Worm (Caenorhabditis elegans): ENCODE results near the gene C33E10.1.
"Not testable (repeated sequence)": the region's sequence is repeated elsewhere in the genome, so short reads cannot be mapped to it uniquely, and the experiment has no call there.

The C33E10.1 gene

DNA sequence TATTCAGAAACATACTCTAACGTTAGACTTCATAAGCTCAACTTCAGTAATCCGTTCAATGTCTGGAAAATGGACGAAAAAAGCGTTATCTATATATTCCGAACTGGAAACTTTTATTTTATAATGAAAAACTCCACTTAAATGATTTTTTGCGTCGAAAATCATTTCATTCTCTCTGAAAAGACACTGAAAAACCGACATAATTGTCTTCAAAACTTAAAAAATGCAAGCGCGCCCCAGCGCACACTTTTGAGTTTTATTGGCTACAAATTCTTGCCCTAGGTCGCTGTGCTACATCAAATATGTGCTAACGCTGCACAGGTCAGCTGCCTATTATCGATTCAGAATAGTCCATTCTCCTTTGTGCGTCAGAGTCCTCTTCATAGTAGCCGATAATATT, at the start of gene C33E10.1:
TSS of gene C33E10.1 (plus strand) at position 301 of the 400 bp plus-strand sequence.
- TF ChIP-seq unc-62 (GFP tag; optimal IDR thresholded peaks at IDR 0.05): not testable (repeated sequence)

DNA sequence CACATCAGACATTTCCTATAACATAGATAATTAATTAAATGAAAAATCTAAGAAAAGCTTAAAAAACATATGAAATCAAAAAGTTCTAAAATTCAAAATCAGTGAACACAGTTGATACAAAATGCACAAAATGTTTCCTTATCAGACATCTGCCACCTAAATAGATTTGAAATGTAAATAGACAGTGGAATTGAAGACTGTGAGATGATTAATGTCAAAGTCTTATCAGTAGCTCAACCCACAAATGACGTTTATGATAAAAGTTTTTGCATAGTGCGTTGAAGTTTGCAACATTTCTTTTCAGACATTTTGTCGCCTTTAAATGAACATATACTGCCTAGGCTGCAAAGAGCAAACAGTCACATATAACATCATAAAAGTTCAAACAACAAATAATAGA, 48.3 kb upstream of the C33E10.1 start, which contains the start of gene Y40C7B.4:
TSS of gene Y40C7B.4 (minus strand) at position 19 of the 400 bp plus-strand sequence.
- no peak for TF ChIP-seq unc-62 (GFP tag; optimal IDR thresholded peaks at IDR 0.05)

DNA sequence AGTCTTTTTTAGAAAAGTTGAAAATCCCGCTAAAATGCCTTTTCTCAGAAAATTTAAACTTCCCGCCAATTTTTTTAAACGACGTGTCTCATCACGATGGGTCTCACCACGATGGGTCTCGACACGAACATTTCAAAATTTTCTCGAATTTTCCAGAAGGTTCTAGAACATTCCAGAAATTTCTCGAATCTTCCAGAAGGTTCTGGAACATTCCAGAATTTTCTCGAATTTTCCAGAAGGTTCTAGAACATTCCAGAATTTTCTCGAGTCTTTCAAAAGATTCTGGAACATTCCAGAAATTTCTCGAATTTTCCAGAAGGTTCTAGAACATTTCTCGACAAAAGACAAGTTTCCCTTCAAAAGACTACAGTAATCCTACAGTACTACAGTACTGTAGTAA, 16.6 kb upstream of the C33E10.1 start:
- no peak for TF ChIP-seq unc-62 (GFP tag; optimal IDR thresholded peaks at IDR 0.05)

DNA sequence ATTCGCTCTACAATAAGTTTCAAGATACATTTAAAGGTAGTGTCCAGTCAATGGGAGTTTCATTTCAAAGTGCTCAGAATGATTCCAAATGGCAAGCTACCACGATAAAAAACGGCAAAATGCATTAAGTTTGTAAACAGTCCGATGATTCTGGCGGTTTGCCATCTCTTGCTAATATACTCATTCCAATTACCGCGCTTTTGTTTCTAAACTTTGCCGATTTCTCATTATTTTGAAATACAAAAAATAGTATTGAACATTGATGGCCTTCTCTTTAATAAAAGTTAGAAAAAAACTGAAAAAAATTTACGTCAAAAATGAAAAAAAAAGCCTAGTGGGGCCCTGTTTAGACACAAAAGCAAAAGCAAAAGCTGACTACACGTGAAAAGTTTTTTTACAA, 11.0 kb upstream of the C33E10.1 start:
- TF ChIP-seq unc-62 (GFP tag; optimal IDR thresholded peaks at IDR 0.05): no peak

DNA sequence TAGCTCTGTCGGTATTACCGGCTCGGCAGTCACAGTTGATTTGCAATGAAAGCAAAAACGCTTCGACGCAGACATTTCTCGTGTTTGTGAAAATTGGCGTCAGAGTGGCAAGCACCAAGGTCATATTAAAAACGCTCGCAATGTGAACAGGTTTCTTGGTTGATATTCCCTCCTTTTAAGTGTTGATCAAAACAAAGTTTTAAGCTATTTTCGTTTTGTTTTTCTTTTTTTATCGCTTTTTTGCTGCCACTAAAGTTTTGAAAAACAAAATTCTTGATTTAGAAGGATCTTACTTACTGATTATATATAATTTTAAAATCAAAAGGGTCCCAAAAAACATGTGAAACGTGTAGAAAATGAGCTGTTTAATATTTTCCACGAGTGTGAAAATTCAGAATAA, 10.3 kb upstream of the C33E10.1 start, which contains the start of gene C33E10.8:
TSS of gene C33E10.8 (minus strand) at position 101 of the 400 bp plus-strand sequence.
- TF ChIP-seq unc-62 (GFP tag; optimal IDR thresholded peaks at IDR 0.05): no peak

DNA sequence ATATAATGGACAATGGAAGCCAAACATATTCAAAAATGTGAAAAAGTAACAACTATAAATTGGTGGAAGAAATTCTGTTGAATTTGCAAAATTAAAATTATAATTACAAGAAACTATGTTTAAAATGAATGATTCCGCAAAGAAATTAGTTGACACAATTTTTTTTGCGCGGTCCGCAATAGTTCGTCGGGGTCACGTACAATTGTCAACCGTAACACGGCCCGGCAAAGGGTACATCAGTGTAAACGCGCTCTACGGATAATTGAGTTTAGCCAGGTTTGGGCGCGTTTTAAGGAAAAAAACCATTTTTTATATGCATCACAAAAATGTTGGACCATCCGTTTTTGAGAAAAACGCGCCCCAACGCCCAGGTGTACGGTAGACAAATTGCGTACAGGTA, 7.6 kb upstream of the C33E10.1 start:
- TF ChIP-seq unc-62 (GFP tag; optimal IDR thresholded peaks at IDR 0.05): no peak

DNA sequence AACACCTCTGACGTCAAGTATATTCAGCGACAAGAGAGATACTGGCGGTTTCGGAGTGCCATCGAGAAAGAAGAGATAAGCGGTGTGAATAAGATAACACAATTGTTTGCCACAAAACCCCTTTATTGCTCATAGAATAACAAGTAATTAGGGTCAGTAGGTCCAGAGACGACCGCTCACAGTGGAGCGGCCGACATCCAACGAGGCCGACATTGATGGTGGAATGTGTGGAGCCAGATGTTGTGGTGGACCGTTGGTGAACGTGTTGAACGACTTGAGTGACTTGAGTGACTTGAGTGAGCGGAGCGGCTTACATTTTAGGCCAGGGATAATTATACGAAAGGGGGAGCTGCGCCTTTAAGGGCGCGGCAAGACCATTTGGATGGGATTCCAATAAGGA, 4.3 kb upstream of the C33E10.1 start:
- TF ChIP-seq unc-62 (GFP tag; optimal IDR thresholded peaks at IDR 0.05): no peak

DNA sequence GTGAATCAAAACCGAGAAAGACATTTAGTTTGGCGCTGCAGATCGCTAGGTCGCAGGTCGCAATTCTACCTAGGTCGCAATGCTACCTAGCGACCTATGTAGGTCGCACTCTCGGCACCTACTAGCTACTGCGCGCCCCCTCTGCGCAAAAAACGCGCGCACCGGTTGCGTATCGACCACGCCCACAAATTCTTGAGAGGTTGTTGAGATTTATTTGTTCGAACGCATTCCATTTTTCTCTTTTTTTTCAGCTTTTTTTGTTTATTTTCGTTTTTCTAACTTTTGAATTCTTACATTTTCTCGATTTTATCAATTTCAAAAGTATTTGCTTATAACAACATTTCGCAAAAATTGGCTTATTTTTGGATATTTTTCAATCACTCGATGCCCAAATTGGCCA, 3.1 kb upstream of the C33E10.1 start, which contains the start of gene C33E10.10:
TSS of gene C33E10.10 (minus strand) at position 101 of the 400 bp plus-strand sequence.
- no peak for TF ChIP-seq unc-62 (GFP tag; optimal IDR thresholded peaks at IDR 0.05)

DNA sequence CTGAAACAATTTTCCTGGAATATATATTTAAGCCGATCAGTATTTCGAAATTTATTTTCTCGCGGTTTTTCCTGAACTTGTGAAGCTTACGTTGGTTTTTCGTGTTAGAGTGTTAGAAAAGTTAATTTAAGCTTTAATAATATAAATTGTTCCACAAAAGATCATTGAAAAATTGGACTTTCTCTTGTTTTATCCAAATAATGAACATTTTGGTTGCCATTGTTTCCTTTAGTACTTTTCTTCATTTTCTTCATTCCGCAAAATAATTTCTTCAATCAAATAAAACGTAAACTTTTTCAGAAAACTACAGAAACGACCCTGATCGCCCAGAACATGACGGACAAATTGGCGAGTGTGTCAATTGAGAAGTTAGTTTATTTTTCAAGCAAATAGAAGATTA, 2.6 kb upstream of the C33E10.1 start, which contains the start of gene fbxa-120:
TSS of gene fbxa-120 (plus strand) at position 301 of the 400 bp plus-strand sequence.
- no peak for TF ChIP-seq unc-62 (GFP tag; optimal IDR thresholded peaks at IDR 0.05)

DNA sequence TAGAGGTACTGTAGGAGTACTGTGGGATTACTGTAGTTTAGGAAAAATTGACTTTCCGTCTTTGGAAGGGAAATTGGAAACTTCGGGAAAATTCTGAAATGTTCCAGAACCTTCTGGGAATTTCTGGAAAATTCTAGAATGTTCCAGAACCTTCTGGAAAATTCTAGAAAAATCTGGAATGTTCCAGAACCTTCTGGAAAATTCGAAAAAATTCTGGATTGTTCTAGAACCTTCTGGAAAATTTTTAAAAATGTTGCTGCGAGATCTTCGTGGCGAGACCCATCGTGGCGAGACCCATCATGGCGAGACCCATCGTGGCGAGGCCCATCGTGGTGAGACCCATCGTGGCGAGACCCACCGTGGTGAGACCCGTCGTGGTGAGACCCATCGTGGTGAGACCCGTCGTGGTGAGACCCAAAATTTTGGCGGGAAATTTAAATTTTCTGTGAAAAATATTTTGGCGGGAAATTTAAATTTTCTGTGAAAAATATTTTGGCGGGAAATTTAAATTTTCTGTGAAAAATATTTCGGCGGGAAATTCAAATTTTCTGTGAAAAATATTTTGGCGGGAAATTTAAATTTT, 5.8 kb downstream of the C33E10.1 start, which contains the start of gene C53C11.4:
TSS of gene C53C11.4 (plus strand) at position 179 of the 583 bp plus-strand sequence.
- not testable (repeated sequence) for TF ChIP-seq unc-62 (GFP tag; optimal IDR thresholded peaks at IDR 0.05)

DNA sequence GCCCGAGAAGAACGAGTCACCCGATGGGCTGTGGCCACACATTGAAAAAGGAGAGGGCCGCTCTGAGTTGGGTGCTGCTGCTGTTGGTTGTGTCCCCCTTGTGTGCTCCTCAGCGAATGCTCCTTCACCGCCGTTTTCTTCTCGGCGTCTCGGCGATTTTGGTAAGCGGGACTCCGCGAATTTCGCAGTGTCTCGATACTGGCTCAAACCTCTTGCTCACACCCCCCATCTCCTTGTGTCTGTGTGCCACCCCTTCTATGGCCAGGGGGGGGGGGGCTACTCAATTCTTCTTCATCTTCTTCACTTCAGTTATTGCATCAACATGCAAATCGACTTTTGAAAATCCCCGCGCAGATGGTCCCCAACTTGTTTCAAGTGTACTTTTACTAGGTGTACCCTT, 9.9 kb downstream of the C33E10.1 start:
- no peak for TF ChIP-seq unc-62 (GFP tag; optimal IDR thresholded peaks at IDR 0.05)

DNA sequence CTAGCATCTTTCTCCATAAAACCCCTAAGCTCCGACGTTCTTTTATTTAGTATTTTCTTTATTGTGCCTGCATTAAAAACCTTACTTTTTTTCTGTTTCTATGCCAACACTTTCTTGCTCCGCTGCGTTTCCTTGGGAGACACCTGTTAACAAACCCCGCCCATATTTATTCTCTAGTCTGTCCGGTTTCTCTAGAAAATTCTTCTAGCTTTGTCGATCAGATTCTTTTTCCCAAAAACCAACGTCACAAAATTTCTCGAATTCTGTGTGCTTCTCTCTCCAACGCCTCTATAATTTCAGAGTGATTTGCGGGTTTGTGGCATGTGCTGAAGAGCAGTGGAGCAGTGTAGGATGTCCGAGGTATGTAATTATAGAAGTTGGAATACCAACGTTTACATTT, 13.3 kb downstream of the C33E10.1 start, which contains the start of gene ptr-5:
TSS of gene ptr-5 (plus strand) at position 301 of the 400 bp plus-strand sequence.
- TF ChIP-seq unc-62 (GFP tag; optimal IDR thresholded peaks at IDR 0.05): no peak

DNA sequence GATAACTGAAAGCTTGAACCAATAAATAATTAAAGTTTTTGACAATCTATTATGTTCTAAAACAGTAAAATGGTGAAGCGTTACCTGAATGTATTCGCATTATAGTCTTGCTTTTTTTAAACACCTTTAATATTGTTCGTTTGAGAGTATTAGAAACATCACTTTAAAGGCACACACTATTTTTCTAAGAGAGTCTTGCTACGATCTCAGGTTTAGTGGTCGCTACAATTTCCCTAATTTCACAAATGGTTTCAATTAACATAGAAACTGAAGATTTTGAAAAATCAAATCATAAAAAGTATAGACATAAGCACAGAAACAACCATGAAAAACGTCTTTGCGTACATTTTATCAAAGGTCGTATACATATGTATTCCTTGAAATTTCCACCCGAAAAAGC, 15.6 kb downstream of the C33E10.1 start:
- no peak for TF ChIP-seq unc-62 (GFP tag; optimal IDR thresholded peaks at IDR 0.05)

DNA sequence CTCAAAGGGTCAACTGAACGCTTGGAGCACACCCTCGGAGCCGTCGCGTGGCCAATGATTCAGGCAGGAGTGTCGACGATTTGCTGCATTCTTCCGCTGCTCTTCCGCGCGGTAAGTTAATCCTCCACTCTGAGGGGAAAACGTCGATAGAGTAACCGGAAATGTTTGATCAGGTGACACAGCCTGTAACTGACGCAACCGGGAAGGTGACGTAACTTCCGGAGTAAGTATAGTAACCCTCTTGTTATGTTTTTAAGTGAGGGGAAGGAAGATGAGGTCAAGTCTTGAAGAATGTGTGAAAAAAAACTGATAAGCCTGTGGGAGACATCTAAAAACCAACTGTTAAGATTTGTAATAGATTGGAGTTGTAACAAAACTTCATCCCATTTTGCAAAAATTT, 19.9 kb downstream of the C33E10.1 start:
- no peak for TF ChIP-seq unc-62 (GFP tag; optimal IDR thresholded peaks at IDR 0.05)

DNA sequence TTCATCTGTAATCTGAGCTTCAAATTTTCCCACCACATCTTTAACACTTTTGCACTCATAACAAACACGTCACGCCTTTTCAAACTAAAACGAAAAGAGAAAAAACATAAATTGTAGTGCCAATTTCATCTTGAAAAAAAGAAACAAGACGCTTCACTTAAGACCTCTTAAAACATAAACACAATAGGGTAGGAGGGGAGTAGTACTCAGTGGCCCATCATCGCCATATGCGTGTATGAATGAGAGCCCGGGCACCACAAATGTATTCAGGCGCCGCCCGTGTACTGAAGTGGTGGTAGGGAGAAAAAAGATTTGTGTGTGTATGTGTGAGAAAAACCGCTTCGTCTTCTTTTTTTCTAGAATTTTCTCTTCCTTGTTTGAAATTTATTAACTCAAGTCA, 22.2 kb downstream of the C33E10.1 start:
- TF ChIP-seq unc-62 (GFP tag; optimal IDR thresholded peaks at IDR 0.05): no peak

DNA sequence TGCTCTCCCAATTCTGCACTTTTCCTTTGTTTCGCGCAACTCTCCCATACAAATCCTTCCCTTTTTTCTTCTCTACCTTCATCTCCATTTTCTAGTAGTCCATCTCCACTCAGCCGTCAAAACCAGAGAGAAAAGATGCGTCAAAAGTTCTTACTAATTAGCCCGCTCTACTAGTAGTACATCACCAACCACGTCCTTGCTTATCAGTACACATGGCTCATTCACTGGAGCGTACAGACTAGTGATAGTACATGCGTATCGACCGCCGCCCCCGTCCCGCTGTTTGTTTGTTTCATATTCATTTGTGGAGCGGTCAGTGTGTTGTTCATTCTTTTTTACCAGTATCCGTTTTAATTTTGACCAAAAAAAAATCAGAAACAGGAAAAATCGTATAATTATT, 24.1 kb downstream of the C33E10.1 start:
- no peak for TF ChIP-seq unc-62 (GFP tag; optimal IDR thresholded peaks at IDR 0.05)

DNA sequence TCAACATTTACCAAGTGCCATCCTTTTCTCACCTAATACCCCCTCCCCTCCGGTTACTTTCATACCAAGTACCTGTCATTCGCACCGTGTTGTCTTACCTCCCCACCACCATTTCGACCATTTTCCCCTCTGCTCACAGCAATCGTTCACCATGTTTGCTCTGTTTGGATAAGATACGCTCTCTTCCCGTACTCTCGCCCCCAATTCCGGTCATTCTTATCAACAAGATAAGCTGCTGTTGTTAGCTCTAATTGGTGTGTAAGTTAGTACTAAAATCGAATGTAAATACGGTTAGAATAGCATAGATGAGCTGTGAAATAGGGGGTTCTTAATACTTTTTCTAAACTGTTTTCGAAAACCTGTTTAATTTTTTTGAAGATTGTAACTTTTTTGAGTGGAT, 25.6 kb downstream of the C33E10.1 start:
- TF ChIP-seq unc-62 (GFP tag; optimal IDR thresholded peaks at IDR 0.05): no peak

DNA sequence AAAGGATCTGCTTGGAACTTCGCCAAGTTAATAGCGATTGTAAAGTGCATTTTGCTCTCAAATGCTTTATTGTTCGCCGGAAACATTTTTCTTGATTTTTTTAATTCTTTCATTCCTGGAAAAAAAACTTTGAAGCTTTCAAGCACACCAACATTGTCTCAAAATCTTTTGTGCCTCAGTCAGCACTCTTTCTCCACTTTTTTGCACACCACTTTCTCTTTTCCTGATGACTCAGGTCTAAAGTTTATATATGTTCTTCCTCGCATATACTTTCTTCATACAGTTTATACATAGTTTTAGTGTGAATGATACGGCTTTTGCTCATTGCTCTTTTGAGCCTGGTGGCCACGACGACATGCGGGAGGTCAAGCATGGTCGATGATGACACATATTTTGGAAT, 28.7 kb downstream of the C33E10.1 start, which contains the start of gene C53C11.5:
TSS of gene C53C11.5 (plus strand) at position 301 of the 400 bp plus-strand sequence.
- TF ChIP-seq unc-62 (GFP tag; optimal IDR thresholded peaks at IDR 0.05): no peak
